Fruit fly (Drosophila melanogaster) whole organism, adult: ENCODE data around the gene Drsl5.

Experiments
- CG11617 ChIP-seq: fragments of 200-800 bp; sonication (Bioruptor generic); optimal IDR thresholded peaks from 2 replicates; lab custom pipeline; 2017; ENCODE audit warnings: mild to moderate bottlenecking, missing biosample characterization, missing genetic modification reagents, missing genetic modification characterization
- CG12768 ChIP-seq: fragments of 200-800 bp; sonication (Bioruptor generic); optimal IDR thresholded peaks from 2 replicates; lab custom pipeline; 2017; ENCODE audit warnings: missing biosample characterization, missing genetic modification characterization, mild to moderate bottlenecking, moderate library complexity, missing genetic modification reagents
- CG1620 ChIP-seq: fragments of 200-800 bp; sonication (Bioruptor generic); optimal IDR thresholded peaks from 2 replicates; lab custom pipeline; 2016; ENCODE audit warnings: missing biosample characterization, missing genetic modification characterization
- CG33017 ChIP-seq: fragments of 200-800 bp; sonication (Bioruptor generic); optimal IDR thresholded peaks from 2 replicates; lab custom pipeline; 2018; ENCODE audit warnings: missing biosample characterization, mild to moderate bottlenecking, missing genetic modification characterization, moderate library complexity
- CG5204 ChIP-seq: fragments of 200-800 bp; sonication (Bioruptor generic); optimal IDR thresholded peaks from 2 replicates; lab custom pipeline; 2016; ENCODE audit warnings: missing biosample characterization, missing genetic modification characterization
- CG7045 ChIP-seq: fragments of 200-800 bp; sonication (Bioruptor generic); optimal IDR thresholded peaks from 2 replicates; lab custom pipeline; 2017; ENCODE audit warnings: missing biosample characterization, mild to moderate bottlenecking, missing genetic modification characterization
- CG7101 ChIP-seq: fragments of 200-800 bp; sonication (Bioruptor generic); optimal IDR thresholded peaks from 2 replicates; lab custom pipeline; 2018; ENCODE audit warnings: missing biosample characterization, mild to moderate bottlenecking, missing genetic modification characterization, moderate library complexity
- Clk ChIP-seq: fragments of 200-800 bp; sonication (Bioruptor generic); optimal IDR thresholded peaks from 2 replicates; lab custom pipeline; 2017; ENCODE audit warnings: missing biosample characterization, missing genetic modification characterization
- Mnt ChIP-seq: fragments of 200-800 bp; sonication (Bioruptor generic); optimal IDR thresholded peaks from 2 replicates; lab custom pipeline; 2016; ENCODE audit warnings: missing biosample characterization, mild to moderate bottlenecking, missing genetic modification characterization
- bab1 ChIP-seq: fragments of 200-800 bp; sonication (Bioruptor generic); optimal IDR thresholded peaks from 3 replicates; lab custom pipeline; 2019; ENCODE audit warnings: missing biosample characterization, mild to moderate bottlenecking, missing genetic modification characterization, moderate library complexity
- cic ChIP-seq: fragments of 200-800 bp; sonication (Bioruptor generic); optimal IDR thresholded peaks from 2 replicates; lab custom pipeline; 2017; ENCODE audit warnings: missing biosample characterization, mild to moderate bottlenecking, missing genetic modification characterization, moderate library complexity
- kay ChIP-seq: fragments of 200-800 bp; sonication (Bioruptor generic); peaks from one replicate; lab custom pipeline; 2016; ENCODE audit warnings: missing biosample characterization, missing genetic modification characterization, borderline replicate concordance

DNA sequence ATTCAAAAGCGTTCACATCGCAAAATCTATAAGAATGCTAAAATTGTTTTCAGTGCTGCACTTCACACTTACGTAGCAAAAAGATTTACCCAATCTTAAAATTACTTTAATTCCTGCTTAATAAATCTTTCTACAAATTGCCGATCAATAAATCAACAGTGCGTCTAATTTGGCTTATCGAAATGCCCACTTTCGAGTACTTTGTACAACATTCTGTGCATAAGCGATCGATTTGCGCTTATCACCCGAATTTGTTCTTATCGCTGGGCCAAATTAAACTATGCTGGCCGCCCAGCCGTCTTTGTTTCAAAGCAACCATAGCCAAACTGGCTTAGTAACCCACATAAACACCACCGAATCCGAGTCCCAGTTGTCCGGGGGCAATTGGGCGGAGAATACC lies 10.1 kb upstream of the Drsl5 start:
- no peak for TF ChIP-seq CG7045 (GFP tag; lab: Kevin White, UChicago)
- TF ChIP-seq kay (GFP tag; lab: Kevin White, UChicago): peak; percentile 14
- no peak for TF ChIP-seq CG11617 (GFP tag; lab: Kevin White, UChicago)
- no peak for TF ChIP-seq cic
- TF ChIP-seq CG5204: no peak
- TF ChIP-seq CG12768 (GFP tag; lab: Kevin White, UChicago): no peak
- no peak for TF ChIP-seq CG1620 (GFP tag; lab: Kevin White, UChicago)
- TF ChIP-seq CG33017 (tag; lab: Kevin White, UChicago): no peak
- no peak for TF ChIP-seq bab1 (GFP tag; lab: Kevin White, UChicago)
- no peak for TF ChIP-seq Clk (GFP tag; lab: Kevin White, UChicago)
- TF ChIP-seq CG7101 (tag; lab: Kevin White, UChicago): no peak
- no peak for TF ChIP-seq Mnt (GFP tag; lab: Kevin White, UChicago)
